Fruit fly (Drosophila melanogaster): ENCODE measurements around the gene Sk2.
A peak's percentile ranks its signal among the peaks of the same experiment; 100 is the strongest.

- TF ChIP-seq Hr4 (GFP tag; optimal IDR thresholded peaks at IDR 0.05) = no peak
- TF ChIP-seq Gug (GFP tag; IDR thresholded peaks at IDR 0.05) = no peak
- no peak for TF ChIP-seq CG6276 (GFP tag; optimal IDR thresholded peaks at IDR 0.05)
- no peak for TF ChIP-seq CG15336 (GFP tag; IDR thresholded peaks at IDR 0.05)
- 0 out of 3 replicates have a peak, but pooled peaks have one; percentile 21 for TF ChIP-seq eg (GFP tag; IDR thresholded peaks at IDR 0.05)
- no peak for TF ChIP-seq CG16779 (tag; optimal IDR thresholded peaks at IDR 0.05)
- peak; percentile 99 for TF ChIP-seq Blimp-1 (GFP tag; optimal IDR thresholded peaks at IDR 0.05)
- TF ChIP-seq Lpt (GFP tag; optimal IDR thresholded peaks at IDR 0.05) = no peak
- no peak for TF ChIP-seq ss (GFP tag; optimal IDR thresholded peaks at IDR 0.05)
- no peak for TF ChIP-seq OdsH (GFP tag; optimal IDR thresholded peaks at IDR 0.05)
These were observed 52.0 kb downstream of the Sk2 start for dm6 chr3L:3098778-3099429.
